Worm (Caenorhabditis elegans) whole organism, midembryonic: ENCODE data around the gene pycr-1.

ENCODE experiments used
- T22C8.4 ChIP-seq: fragments of 200-800 bp; sonication (Bioruptor generic); IDR thresholded peaks from 2 replicates; pipeline ENCODE4 v1.3.6; 2022; ENCODE audit warnings: missing genetic modification characterization, missing compliant biosample characterization
- klf-2 ChIP-seq: fragments of 200-800 bp; sonication (Bioruptor generic); conservative IDR thresholded peaks from 2 replicates; pipeline ENCODE4 v1.3.6; 2022; ENCODE audit warnings: missing genetic modification reagents, missing genetic modification characterization, missing compliant biosample characterization
- ztf-29 ChIP-seq: fragments of 200-800 bp; sonication (Bioruptor generic); IDR thresholded peaks from 2 replicates; pipeline ENCODE4 v1.3.6; 2022; ENCODE audit warnings: missing genetic modification reagents, missing genetic modification characterization, missing compliant biosample characterization

- no peak for TF ChIP-seq klf-2
- TF ChIP-seq T22C8.4 (GFP tag; lab: Robert Waterston, UW), result no peak
- no peak for TF ChIP-seq ztf-29 (GFP tag; lab: Robert Waterston, UW)
Observed at ce11 chrX:12105458-12105857, 41.2 kb upstream of the pycr-1 start.
